Fruit fly (Drosophila melanogaster): ENCODE data around the gene CG9121.

The CG9121 gene

DNA sequence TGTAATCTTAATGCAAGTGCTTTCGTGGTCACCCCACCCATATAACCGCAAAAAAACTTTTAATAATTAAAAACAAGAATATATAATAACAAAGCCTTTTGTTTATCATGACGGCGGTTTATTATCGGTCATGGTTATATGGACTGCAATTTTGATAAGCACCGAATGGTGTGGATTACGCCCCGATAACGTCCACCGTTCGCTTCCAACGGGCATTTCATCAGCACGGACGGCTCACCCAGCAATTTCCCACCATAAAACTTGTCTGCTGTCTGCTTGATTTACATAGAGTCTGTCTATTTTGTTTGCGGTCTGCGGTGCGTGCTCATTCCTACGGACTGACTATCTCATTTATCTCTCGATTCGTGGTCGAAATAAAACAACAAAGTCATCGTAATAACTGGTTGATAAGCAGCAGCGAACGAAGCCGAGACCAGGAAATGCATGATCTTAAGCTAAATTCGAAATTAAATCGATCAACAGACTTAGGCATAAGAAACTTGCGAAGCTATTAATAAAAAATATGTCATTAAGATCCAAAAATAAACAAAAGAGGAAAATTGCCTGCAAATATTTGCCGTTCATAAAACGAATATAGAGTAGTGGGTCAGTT is 44.6 kb upstream of the CG9121 start (continued):
- no peak for TF ChIP-seq sisA (GFP tag; IDR thresholded peaks at IDR 0.05)
- peak; percentile 76 for TF ChIP-seq exex (tag; optimal IDR thresholded peaks at IDR 0.05)
- no peak for TF ChIP-seq amos (GFP tag; IDR thresholded peaks at IDR 0.05; ENCODE audit: partially characterized antibody)
- no peak for TF ChIP-seq Fer3 (tag; optimal IDR thresholded peaks at IDR 0.05)
- TF ChIP-seq jigr1 (GFP tag; IDR thresholded peaks at IDR 0.05) = no peak
- no peak for TF ChIP-seq CG2875 (GFP tag; optimal IDR thresholded peaks at IDR 0.05)
- no peak for TF ChIP-seq schlank (tag; optimal IDR thresholded peaks at IDR 0.05)
- no peak for TF ChIP-seq Xbp1 (GFP tag; optimal IDR thresholded peaks at IDR 0.05)
- no peak for TF ChIP-seq nom (GFP tag; optimal IDR thresholded peaks at IDR 0.05)
- TF ChIP-seq CG3163 (GFP tag; optimal IDR thresholded peaks at IDR 0.05) = no peak
- TF ChIP-seq dmrt11E (tag; optimal IDR thresholded peaks at IDR 0.05) = no peak
- TF ChIP-seq CG16863 (GFP tag; optimal IDR thresholded peaks at IDR 0.05) = no peak
- TF ChIP-seq CG11085 (GFP tag; IDR thresholded peaks at IDR 0.05) = no peak
- TF ChIP-seq Mad (GFP tag; optimal IDR thresholded peaks at IDR 0.05) = no peak
- TF ChIP-seq MESR4 (GFP tag; optimal IDR thresholded peaks at IDR 0.05) = no peak
- TF ChIP-seq CG9437 (GFP tag; optimal IDR thresholded peaks at IDR 0.05) = no peak
- no peak for TF ChIP-seq CG43689 (GFP tag; IDR thresholded peaks at IDR 0.05)
- peak; percentile 8 for TF ChIP-seq Nf-YC (tag; optimal IDR thresholded peaks at IDR 0.05)
- no peak; the same call in 1 of the 2 replicates for TF ChIP-seq stc (GFP tag; IDR thresholded peaks at IDR 0.05)
- no peak for TF ChIP-seq CG17359 (tag; optimal IDR thresholded peaks at IDR 0.05)
- no peak for TF ChIP-seq CG7357 (GFP tag; IDR thresholded peaks at IDR 0.05)
- TF ChIP-seq CG8944 (GFP tag; optimal IDR thresholded peaks at IDR 0.05) = no peak
- no peak for TF ChIP-seq Ets65A (GFP tag)
- TF ChIP-seq CG18262 (tag; optimal IDR thresholded peaks at IDR 0.05) = no peak
- no peak for TF ChIP-seq Oli (tag; optimal IDR thresholded peaks at IDR 0.05)
- no peak for TF ChIP-seq Sry-β (GFP tag; optimal IDR thresholded peaks at IDR 0.05)
- no peak for TF ChIP-seq CG4404 (GFP tag; IDR thresholded peaks at IDR 0.05)
- TF ChIP-seq Oaz (GFP tag; IDR thresholded peaks at IDR 0.05) = no peak
- TF ChIP-seq Myb (GFP tag; optimal IDR thresholded peaks at IDR 0.05) = no peak
- TF ChIP-seq seq (GFP tag; IDR thresholded peaks at IDR 0.05) = no peak
- no peak for TF ChIP-seq kah (GFP tag; optimal IDR thresholded peaks at IDR 0.05)
- TF ChIP-seq CG12744 (GFP tag; optimal IDR thresholded peaks at IDR 0.05) = no peak
- TF ChIP-seq sens (GFP tag) = peak; percentile 75
- TF ChIP-seq lab (GFP tag; optimal IDR thresholded peaks at IDR 0.05) = peak; percentile 14
- no peak for TF ChIP-seq CG7372 (GFP tag; IDR thresholded peaks at IDR 0.05)
- TF ChIP-seq Doc2 (GFP tag; IDR thresholded peaks at IDR 0.05) = no peak
- peak; percentile 74 for TF ChIP-seq CG10543 (GFP tag; optimal IDR thresholded peaks at IDR 0.05)
- TF ChIP-seq D19A (tag; optimal IDR thresholded peaks at IDR 0.05) = peak; percentile 5
- no peak for TF ChIP-seq Xrp1 (GFP tag; IDR thresholded peaks at IDR 0.05)
- TF ChIP-seq hkb (optimal IDR thresholded peaks at IDR 0.05) = no peak
- no peak for TF ChIP-seq hkb (GFP tag; IDR thresholded peaks at IDR 0.05)
- peak; percentile 65 for TF ChIP-seq CG13894 (tag; optimal IDR thresholded peaks at IDR 0.05)
- peak; percentile 2 for TF ChIP-seq CG8924 (tag; optimal IDR thresholded peaks at IDR 0.05)
- TF ChIP-seq wdn (GFP tag; IDR thresholded peaks at IDR 0.05) = no peak
- peak; percentile 10 for TF ChIP-seq CG12071 (GFP tag; optimal IDR thresholded peaks at IDR 0.05)
- no peak for TF ChIP-seq insv (GFP tag; optimal IDR thresholded peaks at IDR 0.05)
- TF ChIP-seq crp (GFP tag; optimal IDR thresholded peaks at IDR 0.05) = no peak
- TF ChIP-seq Scr (GFP tag; IDR thresholded peaks at IDR 0.05; ENCODE audit: partially characterized antibody) = no peak
- TF ChIP-seq CG14667 (GFP tag; IDR thresholded peaks at IDR 0.05) = no peak
- TF ChIP-seq bcd (GFP tag; optimal IDR thresholded peaks at IDR 0.05) = no peak
- no peak for TF ChIP-seq Abd-B (GFP tag; optimal IDR thresholded peaks at IDR 0.05)

All from whole organism, embryonic.